Comparison of ENCODE assay signal across 1 fruit fly cellular context in genomic region chr3L:19444092-19444491, dm6.
TF ChIP-seq lines count a peak whose summit lies in the region.

No protein-coding gene starts in this region.

TF ChIP-seq in whole organism, embryonic, 481 proteins besides CTCF, POLR2A, EP300 and RAD21 (continued from another document):
- TF ChIP-seq jigr1 (GFP tag; IDR thresholded peaks at IDR 0.05; lab: Robert Waterston, UW), result 0 out of 3 replicates have a peak, but pooled peaks have one; percentile 19
- no peak for TF ChIP-seq dm (GFP tag; optimal IDR thresholded peaks at IDR 0.05; lab: Kevin White, UChicago)
- TF ChIP-seq gem (tag; optimal IDR thresholded peaks at IDR 0.05; lab: Kevin White, UChicago), result peak; percentile 51
- TF ChIP-seq tap (tag; optimal IDR thresholded peaks at IDR 0.05; lab: Kevin White, UChicago), result no peak
- no peak for TF ChIP-seq CG16813 (GFP tag; IDR thresholded peaks at IDR 0.05; lab: Robert Waterston, UW; ENCODE audit: partially characterized antibody)
- TF ChIP-seq sima (GFP tag; optimal IDR thresholded peaks at IDR 0.05; lab: Kevin White, UChicago), result no peak
- TF ChIP-seq Hmr (GFP tag; optimal IDR thresholded peaks at IDR 0.05; lab: Kevin White, UChicago), result peak; percentile 26
- no peak for TF ChIP-seq ase (GFP tag; IDR thresholded peaks at IDR 0.05; lab: Robert Waterston, UW)
- no peak for TF ChIP-seq CG12391 (tag; optimal IDR thresholded peaks at IDR 0.05; lab: Kevin White, UChicago)
- TF ChIP-seq jumu (GFP tag; optimal IDR thresholded peaks at IDR 0.05; lab: Kevin White, UChicago), result no peak
- TF ChIP-seq CG8281 (tag; optimal IDR thresholded peaks at IDR 0.05; lab: Kevin White, UChicago), result no peak
- TF ChIP-seq CG8359 (GFP tag; optimal IDR thresholded peaks at IDR 0.05; lab: Kevin White, UChicago; ENCODE audit: borderline replicate concordance), result no peak
- TF ChIP-seq Pdp1 (GFP tag; optimal IDR thresholded peaks at IDR 0.05; lab: Kevin White, UChicago), result peak in 1 of 2 experiments; percentile 31
- peak; percentile 18 for TF ChIP-seq fd96Cb (tag; optimal IDR thresholded peaks at IDR 0.05; lab: Kevin White, UChicago)
- no peak for TF ChIP-seq CG1233 (GFP tag; optimal IDR thresholded peaks at IDR 0.05; lab: Kevin White, UChicago)
- no peak for TF ChIP-seq prd (optimal IDR thresholded peaks at IDR 0.05; lab: Kevin White, UChicago)
- peak; percentile 70; the same call in 2 of the 3 replicates for TF ChIP-seq prd (GFP tag; IDR thresholded peaks at IDR 0.05; lab: Robert Waterston, UW)
- TF ChIP-seq E2f1 (GFP tag; IDR thresholded peaks at IDR 0.05; lab: Robert Waterston, UW), result 0 out of 2 replicates have a peak, but pooled peaks have one; percentile 14
- TF ChIP-seq CG13424 (tag; optimal IDR thresholded peaks at IDR 0.05; lab: Kevin White, UChicago), result peak; percentile 4
- TF ChIP-seq CG4730 (GFP tag; IDR thresholded peaks at IDR 0.05; lab: Robert Waterston, UW), result 0 out of 2 replicates have a peak, but pooled peaks have one; percentile 27
- TF ChIP-seq slbo (GFP tag; IDR thresholded peaks at IDR 0.05; lab: Robert Waterston, UW), result peak; percentile 38; the same call in 1 of the 2 replicates
- TF ChIP-seq sens (GFP tag; lab: Kevin White, UChicago), result peak; percentile 63
- TF ChIP-seq dmrt99B (tag; optimal IDR thresholded peaks at IDR 0.05; lab: Kevin White, UChicago), result peak; percentile 14
- TF ChIP-seq tio (GFP tag; optimal IDR thresholded peaks at IDR 0.05; lab: Kevin White, UChicago), result peak; percentile 12
- peak; percentile 36 for TF ChIP-seq CG12769 (tag; optimal IDR thresholded peaks at IDR 0.05; lab: Kevin White, UChicago)
- TF ChIP-seq CG30403 (GFP tag; optimal IDR thresholded peaks at IDR 0.05; lab: Kevin White, UChicago), result peak; percentile 25
- TF ChIP-seq nerfin-1 (tag; optimal IDR thresholded peaks at IDR 0.05; lab: Kevin White, UChicago), result no peak
- peak; percentile 12 for TF ChIP-seq az2 (GFP tag; optimal IDR thresholded peaks at IDR 0.05; lab: Kevin White, UChicago)
- TF ChIP-seq H15 (GFP tag; IDR thresholded peaks at IDR 0.05; lab: Robert Waterston, UW), result 0 out of 3 replicates have a peak, but pooled peaks have one; percentile 37
- peak; percentile 44; the same call in 2 of the 3 replicates for TF ChIP-seq row (GFP tag; IDR thresholded peaks at IDR 0.05; lab: Robert Waterston, UW)
